Fruit fly (Drosophila melanogaster) whole organism, pupa: Measurements from ENCODE around the gene bcn92.

ENCODE experiments used
- CG10348 ChIP-seq: fragments of 200-800 bp; sonication (Bioruptor generic); IDR thresholded peaks from 2 replicates; pipeline ENCODE4 v1.3.6; 2022; ENCODE audit warnings: missing biosample characterization, missing genetic modification characterization
- CG12605 ChIP-seq: fragments of 200-800 bp; sonication (Bioruptor generic); IDR thresholded peaks from 2 replicates; pipeline ENCODE4 v1.3.6; 2022; ENCODE audit warnings: missing biosample characterization, missing genetic modification characterization
- CG13204 ChIP-seq: fragments of 200-800 bp; sonication (Bioruptor generic); optimal IDR thresholded peaks from 2 replicates; lab custom pipeline; 2018; ENCODE audit warnings: missing biosample characterization, mild to moderate bottlenecking, missing genetic modification characterization, moderate library complexity
- CG14655 ChIP-seq: fragments of 200-800 bp; sonication (Bioruptor generic); optimal IDR thresholded peaks from 3 replicates; lab custom pipeline; 2017; ENCODE audit warnings: mild to moderate bottlenecking, missing biosample characterization, missing genetic modification reagents, missing genetic modification characterization
- CG4496 ChIP-seq: fragments of 200-800 bp; sonication (Bioruptor generic); IDR thresholded peaks from 3 replicates; pipeline ENCODE4 v1.3.6; 2022; ENCODE audit warnings: missing biosample characterization, missing genetic modification characterization
- CG8159 ChIP-seq: fragments of 200-800 bp; sonication (Bioruptor generic); optimal IDR thresholded peaks from 3 replicates; lab custom pipeline; 2018; ENCODE audit warnings: missing biosample characterization, mild to moderate bottlenecking, missing genetic modification characterization, moderate library complexity
- CG8301 ChIP-seq: fragments of 200-800 bp; sonication (Bioruptor generic); optimal IDR thresholded peaks from 2 replicates; lab custom pipeline; 2018; ENCODE audit warnings: missing biosample characterization, mild to moderate bottlenecking, missing genetic modification characterization
- CG9948 ChIP-seq: fragments of 200-800 bp; sonication (Bioruptor generic); optimal IDR thresholded peaks from 2 replicates; lab custom pipeline; 2018; ENCODE audit warnings: missing biosample characterization, mild to moderate bottlenecking, missing genetic modification characterization, moderate library complexity
- D1 ChIP-seq: fragments of 200-800 bp; sonication (Bioruptor generic); optimal IDR thresholded peaks from 2 replicates; lab custom pipeline; 2018; ENCODE audit warnings: missing biosample characterization, mild to moderate bottlenecking, missing genetic modification characterization, moderate library complexity
- EcR ChIP-seq: fragments of 200-800 bp; sonication (Bioruptor generic); optimal IDR thresholded peaks from 3 replicates; lab custom pipeline; 2019; ENCODE audit warnings: missing biosample characterization, missing genetic modification characterization, mild to moderate bottlenecking, moderate library complexity, missing genetic modification reagents
- Ets98B ChIP-seq: fragments of 200-800 bp; sonication (Bioruptor generic); IDR thresholded peaks from 2 replicates; pipeline ENCODE4 v1.3.6; 2022; ENCODE audit warnings: missing biosample characterization, missing genetic modification characterization
- Pif1A ChIP-seq: fragments of 200-800 bp; sonication (Bioruptor generic); optimal IDR thresholded peaks from 3 replicates; lab custom pipeline; 2016; ENCODE audit warnings: missing biosample characterization, missing genetic modification characterization
- Snoo ChIP-seq: fragments of 200-800 bp; sonication (Bioruptor generic); optimal IDR thresholded peaks from 3 replicates; lab custom pipeline; 2017; ENCODE audit warnings: missing biosample characterization, mild to moderate bottlenecking, missing genetic modification characterization, inconsistent platforms

dm6 chrX:2103859-2104258 is 45.6 kb downstream of the bcn92 start:
- TF ChIP-seq EcR (GFP tag; lab: Kevin White, UChicago), result no peak
- TF ChIP-seq CG4496, result no peak
- no peak for TF ChIP-seq Ets98B (GFP tag; lab: Robert Waterston, UW)
- no peak for TF ChIP-seq CG8301
- no peak for TF ChIP-seq Snoo (tag; lab: Kevin White, UChicago)
- no peak for TF ChIP-seq CG14655 (GFP tag; lab: Kevin White, UChicago)
- TF ChIP-seq CG9948, result no peak
- TF ChIP-seq CG10348 (GFP tag; lab: Robert Waterston, UW), result no peak
- TF ChIP-seq CG12605 (GFP tag; lab: Robert Waterston, UW), result no peak
- TF ChIP-seq CG13204 (GFP tag; lab: Kevin White, UChicago), result no peak
- TF ChIP-seq D1 (tag; lab: Kevin White, UChicago), result no peak
- no peak for TF ChIP-seq CG8159
- TF ChIP-seq Pif1A (GFP tag; lab: Kevin White, UChicago), result no peak
